Worm (Caenorhabditis elegans) whole organism, L4 larva: ENCODE data around the gene rabx-5.

Source experiments
- R02D3.7 ChIP-seq: fragments of 150-350 bp; sonication (generic microtip); optimal IDR thresholded peaks from 3 replicates; lab custom pipeline; 2014; ENCODE audit warnings: missing biosample characterization, missing genetic modification characterization
- T20F7.1 ChIP-seq: fragments of 200-800 bp; sonication (Bioruptor generic); optimal IDR thresholded peaks from 2 replicates; lab custom pipeline; 2018; ENCODE audit warnings: mild to moderate bottlenecking, missing genetic modification characterization, missing compliant biosample characterization
- T26A8.4 ChIP-seq: fragments of 200-800 bp; sonication (Bioruptor generic); IDR thresholded peaks from 2 replicates; pipeline ENCODE4 v1.3.6; 2022; ENCODE audit warnings: missing genetic modification characterization, missing compliant biosample characterization
- Y5F2A.4 ChIP-seq: fragments of 200-800 bp; sonication (Bioruptor generic); optimal IDR thresholded peaks from 2 replicates; lab custom pipeline; 2018; ENCODE audit warnings: mild to moderate bottlenecking, missing genetic modification characterization, missing compliant biosample characterization
- ZK337.2 ChIP-seq: fragments of 200-800 bp; sonication (Bioruptor generic); IDR thresholded peaks from 2 replicates; pipeline ENCODE4 v1.3.6; 2022; ENCODE audit warnings: missing genetic modification reagents, missing genetic modification characterization, missing compliant biosample characterization
- ZK546.5 ChIP-seq, 2 experiments: sonication (generic microtip); optimal IDR thresholded peaks; 2 replicates each; lab custom pipeline; 2017; ENCODE audit warnings: missing biosample characterization in 2 of 2, missing genetic modification characterization in 2 of 2
- aha-1 ChIP-seq: fragments of 150-350 bp; peaks from one replicate; lab custom pipeline; 2014; ENCODE audit warnings: missing biosample characterization, missing genetic modification characterization
- ama-1 ChIP-seq: fragments of 150-350 bp; optimal IDR thresholded peaks from 2 replicates; lab custom pipeline; 2014; ENCODE audit warnings: inconsistent platforms, mixed read lengths
- arid-1 ChIP-seq: fragments of 200-800 bp; sonication (Bioruptor generic); conservative IDR thresholded peaks from 2 replicates; pipeline ENCODE4 v1.3.6; 2022; ENCODE audit warnings: missing genetic modification reagents, missing genetic modification characterization, missing compliant biosample characterization
- ceh-62 ChIP-seq: sonication (generic microtip); optimal IDR thresholded peaks from 2 replicates; lab custom pipeline; 2017; ENCODE audit warnings: missing biosample characterization, missing genetic modification characterization
- ces-1 ChIP-seq: fragments of 150-350 bp; sonication (generic microtip); optimal IDR thresholded peaks from 4 replicates; lab custom pipeline; 2014; ENCODE audit warnings: missing biosample characterization, missing genetic modification reagents, missing genetic modification characterization
- daf-16 ChIP-seq, 3 experiments: sonication (generic microtip); optimal IDR thresholded peaks; 2 replicates each; lab custom pipeline; 2016 to 2017; ENCODE audit warnings: missing genetic modification characterization in 3 of 3, missing genetic modification reagents in 3 of 3, mild to moderate bottlenecking in 2 of 3, missing compliant biosample characterization in 2 of 3, missing biosample characterization in 1 of 3, moderate library complexity in 1 of 3
- daf-8 ChIP-seq: fragments of 200-800 bp; sonication (Bioruptor generic); IDR thresholded peaks from 2 replicates; pipeline ENCODE4 v1.3.6; 2022; ENCODE audit warnings: missing genetic modification characterization, missing compliant biosample characterization
- dmd-8 ChIP-seq: fragments of 200-800 bp; sonication (Bioruptor generic); IDR thresholded peaks from 2 replicates; pipeline ENCODE4 v1.3.6; 2022; ENCODE audit warnings: missing genetic modification characterization, missing compliant biosample characterization
- dmd-9 ChIP-seq: fragments of 200-800 bp; sonication (Bioruptor generic); IDR thresholded peaks from 2 replicates; pipeline ENCODE4 v1.3.6; 2022; ENCODE audit warnings: missing genetic modification reagents, missing genetic modification characterization, missing compliant biosample characterization
- dve-1 ChIP-seq: sonication (generic microtip); optimal IDR thresholded peaks from 2 replicates; lab custom pipeline; 2017; ENCODE audit warnings: antibody characterized with exemption, mild to moderate bottlenecking, missing genetic modification characterization, missing compliant biosample characterization; ENCODE audit not compliant: insufficient read depth
- egl-27 ChIP-seq: sonication (generic microtip); optimal IDR thresholded peaks from 3 replicates; lab custom pipeline; 2017; ENCODE audit warnings: missing biosample characterization, missing genetic modification reagents, missing genetic modification characterization
- fkh-10 ChIP-seq: fragments of 150-350 bp; optimal IDR thresholded peaks from 2 replicates; lab custom pipeline; 2014; ENCODE audit warnings: missing biosample characterization, missing genetic modification reagents, missing genetic modification characterization
- hlh-11 ChIP-seq: fragments of 200-800 bp; sonication (Bioruptor generic); optimal IDR thresholded peaks from 2 replicates; lab custom pipeline; 2018; ENCODE audit warnings: mild to moderate bottlenecking, missing genetic modification characterization, missing compliant biosample characterization
- hlh-30 ChIP-seq: sonication (generic microtip); optimal IDR thresholded peaks from 2 replicates; lab custom pipeline; 2017; ENCODE audit warnings: antibody characterized with exemption, mild to moderate bottlenecking, missing genetic modification characterization, missing compliant biosample characterization; ENCODE audit not compliant: insufficient read depth
- hmg-1.1 ChIP-seq: fragments of 200-800 bp; sonication (Bioruptor generic); IDR thresholded peaks from 2 replicates; pipeline ENCODE4 v1.3.6; 2022; ENCODE audit warnings: missing genetic modification reagents, missing genetic modification characterization, missing compliant biosample characterization
- jun-1 ChIP-seq: fragments of 150-350 bp; optimal IDR thresholded peaks from 2 replicates; lab custom pipeline; 2014; ENCODE audit warnings: missing biosample characterization, missing genetic modification reagents, missing genetic modification characterization
- lim-7 ChIP-seq: fragments of 200-800 bp; sonication (Bioruptor generic); IDR thresholded peaks from 2 replicates; pipeline ENCODE4 v1.3.6; 2022; ENCODE audit warnings: missing genetic modification characterization, missing compliant biosample characterization
- lin-15B ChIP-seq: fragments of 150-350 bp; sonication (generic microtip); optimal IDR thresholded peaks from 3 replicates; lab custom pipeline; 2014; ENCODE audit warnings: missing biosample characterization, missing genetic modification characterization
- lin-29 ChIP-seq: fragments of 200-800 bp; sonication (Bioruptor generic); IDR thresholded peaks from 2 replicates; pipeline ENCODE4 v1.3.6; 2022; ENCODE audit warnings: missing genetic modification reagents, missing genetic modification characterization, missing compliant biosample characterization
- lin-38 ChIP-seq: fragments of 200-800 bp; sonication (Bioruptor generic); IDR thresholded peaks from 2 replicates; pipeline ENCODE4 v1.3.6; 2022; ENCODE audit warnings: missing genetic modification reagents, missing genetic modification characterization, missing compliant biosample characterization
- lin-39 ChIP-seq: fragments of 150-350 bp; optimal IDR thresholded peaks from 2 replicates; lab custom pipeline; 2014; ENCODE audit warnings: missing biosample characterization, missing genetic modification reagents, missing genetic modification characterization
- lir-3 ChIP-seq: sonication (generic microtip); optimal IDR thresholded peaks from 2 replicates; lab custom pipeline; 2016; ENCODE audit warnings: mild to moderate bottlenecking, missing genetic modification characterization, missing compliant biosample characterization
- madf-5 ChIP-seq, 2 experiments: fragments of 200-800 bp; sonication (Bioruptor generic); IDR thresholded peaks; 2 replicates each; pipeline ENCODE4 v1.3.6; 2022; ENCODE audit warnings: missing compliant biosample characterization in 2 of 2, missing genetic modification characterization in 2 of 2
- mep-1 ChIP-seq: fragments of 150-350 bp; sonication (generic microtip); optimal IDR thresholded peaks from 3 replicates; lab custom pipeline; 2014; ENCODE audit warnings: missing biosample characterization, missing genetic modification characterization
- mes-2 ChIP-seq: sonication (generic microtip); optimal IDR thresholded peaks from 2 replicates; lab custom pipeline; 2016; ENCODE audit warnings: missing genotype, mild to moderate bottlenecking, missing genetic modification characterization, missing compliant biosample characterization; ENCODE audit not compliant: poor library complexity, severe bottlenecking
- nhr-10 ChIP-seq: fragments of 150-350 bp; optimal IDR thresholded peaks from 2 replicates; lab custom pipeline; 2014; ENCODE audit warnings: missing biosample characterization, missing genetic modification characterization
- nhr-102 ChIP-seq: sonication (generic microtip); optimal IDR thresholded peaks from 2 replicates; lab custom pipeline; 2016; ENCODE audit warnings: mild to moderate bottlenecking, missing genetic modification characterization, moderate library complexity, missing compliant biosample characterization
- nhr-25 ChIP-seq: sonication (generic microtip); optimal IDR thresholded peaks from 2 replicates; lab custom pipeline; 2017; ENCODE audit warnings: missing genetic modification characterization, mild to moderate bottlenecking, missing compliant biosample characterization, antibody characterized with exemption, moderate library complexity, borderline replicate concordance; ENCODE audit not compliant: insufficient read depth
- nhr-28 ChIP-seq: fragments of 150-350 bp; optimal IDR thresholded peaks from 2 replicates; lab custom pipeline; 2014; ENCODE audit warnings: missing biosample characterization, missing genetic modification characterization
- nhr-41 ChIP-seq: fragments of 200-800 bp; sonication (Bioruptor generic); IDR thresholded peaks from 2 replicates; pipeline ENCODE4 v1.3.6; 2022; ENCODE audit warnings: missing genetic modification reagents, missing genetic modification characterization, missing compliant biosample characterization
- nhr-42 ChIP-seq: fragments of 200-800 bp; sonication (Bioruptor generic); IDR thresholded peaks from 2 replicates; pipeline ENCODE4 v1.3.6; 2022; ENCODE audit warnings: missing genetic modification characterization, missing compliant biosample characterization
- nhr-6 ChIP-seq: fragments of 150-350 bp; optimal IDR thresholded peaks from 2 replicates; lab custom pipeline; 2014; ENCODE audit warnings: missing biosample characterization, missing genetic modification characterization
- nhr-76 ChIP-seq: fragments of 150-350 bp; optimal IDR thresholded peaks from 2 replicates; lab custom pipeline; 2014; ENCODE audit warnings: missing biosample characterization, missing genetic modification characterization
- set-16 ChIP-seq: fragments of 200-800 bp; sonication (Bioruptor generic); IDR thresholded peaks from 2 replicates; pipeline ENCODE4 v1.3.6; 2022; ENCODE audit warnings: missing genetic modification reagents, missing genetic modification characterization, missing compliant biosample characterization
- tag-97 ChIP-seq: fragments of 200-800 bp; sonication (Bioruptor generic); IDR thresholded peaks from 2 replicates; pipeline ENCODE4 v1.3.6; 2022; ENCODE audit warnings: missing genetic modification characterization, missing compliant biosample characterization
- unc-130 ChIP-seq: sonication (generic microtip); optimal IDR thresholded peaks from 2 replicates; lab custom pipeline; 2016; ENCODE audit warnings: missing genetic modification reagents, missing genetic modification characterization, missing compliant biosample characterization
- zfp-2 ChIP-seq: sonication (generic microtip); optimal IDR thresholded peaks from 2 replicates; lab custom pipeline; 2016; ENCODE audit warnings: mild to moderate bottlenecking, missing genetic modification characterization, missing compliant biosample characterization

Gene rabx-5

DNA sequence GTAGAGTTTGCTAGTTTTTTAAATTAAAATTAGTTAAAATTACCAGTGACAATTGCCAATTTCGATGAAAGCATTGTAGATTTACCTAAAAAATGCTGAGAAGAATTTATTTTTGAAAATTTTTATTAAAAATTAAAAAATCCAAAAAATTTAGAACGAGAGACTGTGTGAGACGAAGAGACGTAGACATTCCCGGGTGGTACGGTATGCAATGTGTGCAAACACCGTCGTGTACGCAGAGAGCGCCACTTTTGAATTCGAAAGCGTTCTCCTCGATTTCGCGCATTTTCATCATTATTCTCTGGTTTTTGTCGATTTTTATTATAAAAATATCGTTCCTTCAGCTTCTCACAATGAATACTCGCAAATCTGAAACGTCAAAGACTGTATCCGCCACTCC lies 37.6 kb downstream of the rabx-5 start, which contains the start of the genes dhs-11 and orc-1 (continued):
- TF ChIP-seq R02D3.7 (tag; lab: Kevin White, UChicago): no peak
- TF ChIP-seq mep-1 (tag; lab: Kevin White, UChicago): peak; percentile 26
- TF ChIP-seq zfp-2: no peak
- peak; percentile 67 for TF ChIP-seq aha-1 (tag; lab: Kevin White, UChicago)
- TF ChIP-seq lir-3 (tag; lab: Kevin White, UChicago): no peak
- no peak for TF ChIP-seq set-16 (GFP tag; lab: Robert Waterston, UW)
- TF ChIP-seq T26A8.4 (GFP tag; lab: Robert Waterston, UW): no peak
- no peak for TF ChIP-seq nhr-102 (tag; lab: Kevin White, UChicago)
- 0 out of 2 replicates have a peak, but pooled peaks have one; percentile 48 for TF ChIP-seq hmg-1.1 (GFP tag; lab: Robert Waterston, UW)
- no peak for TF ChIP-seq ama-1
- TF ChIP-seq lin-15B: no peak
- TF ChIP-seq lin-39: no peak
- TF ChIP-seq ZK337.2 (GFP tag; lab: Robert Waterston, UW): no peak
- TF ChIP-seq egl-27 (tag; lab: Kevin White, UChicago): no peak
- no peak for TF ChIP-seq jun-1 (tag; lab: Kevin White, UChicago)
- peak; percentile 56 for TF ChIP-seq dve-1 (tag; lab: Kevin White, UChicago)
- peak; percentile 68 for TF ChIP-seq mes-2
- TF ChIP-seq arid-1 (GFP tag; lab: Robert Waterston, UW): no peak
- TF ChIP-seq Y5F2A.4 (GFP tag; lab: Kevin White, UChicago): no peak
- peak; percentile 12 for TF ChIP-seq hlh-30 (tag; lab: Kevin White, UChicago)
- no peak for TF ChIP-seq lin-29
- no peak for TF ChIP-seq daf-16 (GFP tag; optimal IDR thresholded peaks at IDR 0.05; lab: Kevin White, UChicago)
- peak; percentile 30 for TF ChIP-seq daf-16 (tag; optimal IDR thresholded peaks at IDR 0.05; lab: Kevin White, UChicago)
- no peak for TF ChIP-seq T20F7.1 (GFP tag; lab: Kevin White, UChicago)
- peak; percentile 9 for TF ChIP-seq nhr-28 (tag; lab: Kevin White, UChicago)
- no peak for TF ChIP-seq fkh-10
- no peak for TF ChIP-seq madf-5 (GFP tag; IDR thresholded peaks at IDR 0.05; lab: Robert Waterston, UW)
- no peak for TF ChIP-seq ces-1
- TF ChIP-seq lin-38: peak; percentile 69
- no peak for TF ChIP-seq nhr-25 (tag; lab: Kevin White, UChicago)
- TF ChIP-seq hlh-11: no peak
- TF ChIP-seq nhr-42: no peak
- TF ChIP-seq dmd-9 (GFP tag; lab: Robert Waterston, UW): no peak
- no peak for TF ChIP-seq daf-8 (GFP tag; lab: Robert Waterston, UW)
- no peak for TF ChIP-seq nhr-41 (GFP tag; lab: Robert Waterston, UW)
- TF ChIP-seq unc-130 (GFP tag; lab: Kevin White, UChicago): peak; percentile 32
- no peak for TF ChIP-seq tag-97 (GFP tag; lab: Robert Waterston, UW)
- TF ChIP-seq lim-7 (GFP tag; lab: Robert Waterston, UW): no peak
- no peak for TF ChIP-seq ceh-62 (tag; lab: Kevin White, UChicago)
- TF ChIP-seq nhr-76: no peak
- TF ChIP-seq dmd-8 (GFP tag; lab: Robert Waterston, UW): no peak
- no peak for TF ChIP-seq ZK546.5 (tag; optimal IDR thresholded peaks at IDR 0.05; lab: Kevin White, UChicago)
- no peak for TF ChIP-seq nhr-10 (tag; lab: Kevin White, UChicago)
- peak; percentile 47 for TF ChIP-seq nhr-6
